Worm (Caenorhabditis elegans) whole organism, L3 larva: ENCODE results near the gene ZC204.17.

Experiments
- egl-27 ChIP-seq: sonication (generic microtip); optimal IDR thresholded peaks from 4 replicates; lab custom pipeline; 2017; ENCODE audit warnings: missing biosample characterization, missing genetic modification reagents, missing genetic modification characterization
- nhr-11 ChIP-seq: fragments of 150-350 bp; optimal IDR thresholded peaks from 2 replicates; lab custom pipeline; 2014; ENCODE audit warnings: missing biosample characterization, missing genetic modification characterization
- nhr-12 ChIP-seq: fragments of 150-350 bp; optimal IDR thresholded peaks from 2 replicates; lab custom pipeline; 2014; ENCODE audit warnings: missing biosample characterization, missing genetic modification characterization
- snpc-4 ChIP-seq: fragments of 150-350 bp; optimal IDR thresholded peaks from 2 replicates; lab custom pipeline; 2014; ENCODE audit warnings: missing biosample characterization, missing genetic modification characterization
- unc-39 ChIP-seq: sonication (generic microtip); optimal IDR thresholded peaks from 4 replicates; lab custom pipeline; 2017; ENCODE audit warnings: missing biosample characterization, missing genetic modification characterization

DNA sequence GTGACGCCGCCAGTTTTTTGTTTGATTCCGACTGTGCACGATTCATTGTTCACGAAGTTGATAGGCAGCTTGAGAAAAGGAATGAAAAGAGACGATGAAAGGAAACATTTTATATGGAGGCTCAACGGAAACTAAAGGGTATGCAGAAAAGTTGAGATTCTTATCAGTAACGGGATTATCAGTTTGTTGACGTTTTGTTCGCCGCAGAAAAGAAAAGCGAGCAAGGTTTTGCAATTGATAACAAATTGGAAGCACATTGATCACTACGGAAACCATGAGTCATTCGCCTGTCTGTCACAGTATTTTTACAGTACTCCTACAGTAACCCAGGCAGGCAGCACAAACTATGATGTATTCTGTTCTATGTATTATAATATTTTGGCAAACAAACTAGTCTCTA, 10.1 kb downstream of the ZC204.17 start:
- TF ChIP-seq unc-39 (tag; lab: Kevin White, UChicago), result no peak
- TF ChIP-seq nhr-12, result no peak
- TF ChIP-seq egl-27 (tag; lab: Kevin White, UChicago), result no peak
- TF ChIP-seq snpc-4, result no peak
- no peak for TF ChIP-seq nhr-11
